Worm (Caenorhabditis elegans) whole organism, midembryonic: ENCODE data around the gene spo-11.

Experiments used
- T22C8.4 ChIP-seq: fragments of 200-800 bp; sonication (Bioruptor generic); IDR thresholded peaks from 2 replicates; pipeline ENCODE4 v1.3.6; 2022; ENCODE audit warnings: missing genetic modification characterization, missing compliant biosample characterization
- flt-1 ChIP-seq: fragments of 200-800 bp; sonication (Bioruptor generic); IDR thresholded peaks from 2 replicates; pipeline ENCODE4 v1.3.6; 2022; ENCODE audit warnings: missing genetic modification characterization, missing compliant biosample characterization
- klf-2 ChIP-seq: fragments of 200-800 bp; sonication (Bioruptor generic); conservative IDR thresholded peaks from 2 replicates; pipeline ENCODE4 v1.3.6; 2022; ENCODE audit warnings: missing genetic modification reagents, missing genetic modification characterization, missing compliant biosample characterization

DNA sequence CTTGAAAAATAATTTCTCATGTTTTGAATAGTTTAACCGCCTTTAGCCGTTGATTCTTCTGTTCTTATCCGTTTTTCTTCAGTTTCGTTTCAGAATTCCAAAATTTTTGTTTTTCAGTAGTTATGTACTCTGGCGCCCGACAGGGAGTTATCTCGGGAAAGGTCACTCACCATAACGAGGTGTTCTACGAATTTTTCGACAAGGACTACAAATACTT is 18.5 kb upstream of the spo-11 start, which contains the start of gene F01G4.4:
- TF ChIP-seq flt-1 (GFP tag; lab: Robert Waterston, UW) = no peak
- TF ChIP-seq T22C8.4 (GFP tag; lab: Robert Waterston, UW) = no peak
- no peak for TF ChIP-seq klf-2 (GFP tag; lab: Robert Waterston, UW)
